Fruit fly (Drosophila melanogaster): Measurements from ENCODE around the gene CG8892.
A peak's percentile ranks its signal among the peaks of the same experiment; 100 is the strongest.

Gene CG8892

dm6 chr2L:4999389-5000032, 18.1 kb upstream of the CG8892 start:
- no peak for TF ChIP-seq dsf (GFP tag; optimal IDR thresholded peaks at IDR 0.05; ENCODE audit: borderline replicate concordance)
- TF ChIP-seq usp (GFP tag; optimal IDR thresholded peaks at IDR 0.05) = no peak
- TF ChIP-seq Abd-B (GFP tag; optimal IDR thresholded peaks at IDR 0.05) = no peak
- no peak for TF ChIP-seq lola (GFP tag; optimal IDR thresholded peaks at IDR 0.05)
- no peak for TF ChIP-seq Hr83 (GFP tag; optimal IDR thresholded peaks at IDR 0.05; ENCODE audit: poor library complexity, severe bottlenecking)
- no peak for TF ChIP-seq Dfd (GFP tag; optimal IDR thresholded peaks at IDR 0.05)
- TF ChIP-seq rgr (GFP tag; optimal IDR thresholded peaks at IDR 0.05) = peak; percentile 81
- peak; percentile 59 for TF ChIP-seq OdsH (GFP tag; optimal IDR thresholded peaks at IDR 0.05)
- no peak for TF ChIP-seq Vsx2 (GFP tag; optimal IDR thresholded peaks at IDR 0.05; ENCODE audit: partially characterized antibody)
- TF ChIP-seq h (GFP tag; optimal IDR thresholded peaks at IDR 0.05) = peak; percentile 85
- peak; percentile 75 for TF ChIP-seq Hnf4 (GFP tag; optimal IDR thresholded peaks at IDR 0.05)
- TF ChIP-seq ey (GFP tag; optimal IDR thresholded peaks at IDR 0.05) = peak; percentile 81
- peak; percentile 49 for TF ChIP-seq Sp1 (GFP tag; optimal IDR thresholded peaks at IDR 0.05)
- TF ChIP-seq woc (GFP tag; optimal IDR thresholded peaks at IDR 0.05) = no peak
- TF ChIP-seq brk (GFP tag; optimal IDR thresholded peaks at IDR 0.05) = peak; percentile 25
- peak; percentile 56 for TF ChIP-seq CG32264 (GFP tag; optimal IDR thresholded peaks at IDR 0.05)
- peak; percentile 27 for TF ChIP-seq CG9705 (GFP tag; optimal IDR thresholded peaks at IDR 0.05)
- peak; percentile 23 for TF ChIP-seq dmrt93B (GFP tag; optimal IDR thresholded peaks at IDR 0.05)
- TF ChIP-seq fru (GFP tag; optimal IDR thresholded peaks at IDR 0.05) = peak; percentile 73
- no peak for TF ChIP-seq sage (GFP tag; optimal IDR thresholded peaks at IDR 0.05)
- no peak for TF ChIP-seq GATAd (GFP tag; optimal IDR thresholded peaks at IDR 0.05)
- peak; percentile 7 for TF ChIP-seq psq (GFP tag; optimal IDR thresholded peaks at IDR 0.05)
- TF ChIP-seq N (GFP tag; optimal IDR thresholded peaks at IDR 0.05) = no peak
- no peak for TF ChIP-seq Jra (GFP tag; optimal IDR thresholded peaks at IDR 0.05)
- peak; percentile 26 for TF ChIP-seq sv (GFP tag; optimal IDR thresholded peaks at IDR 0.05)
- TF ChIP-seq CrebA (GFP tag; optimal IDR thresholded peaks at IDR 0.05; ENCODE audit: borderline replicate concordance) = peak; percentile 44
- TF ChIP-seq Dif (GFP tag; optimal IDR thresholded peaks at IDR 0.05; ENCODE audit: partially characterized antibody) = no peak
- TF ChIP-seq Mio (GFP tag; optimal IDR thresholded peaks at IDR 0.05) = peak; percentile 49
- TF ChIP-seq Myc (optimal IDR thresholded peaks at IDR 0.05) = no peak
- peak; percentile 24 to 84 for TF ChIP-seq foxo (GFP tag; optimal IDR thresholded peaks at IDR 0.05)
- TF ChIP-seq Rel (GFP tag; optimal IDR thresholded peaks at IDR 0.05) = no peak
- TF ChIP-seq Rel (tag; optimal IDR thresholded peaks at IDR 0.05) = peak; percentile 7
- peak; percentile 79 for TF ChIP-seq HLH106 (tag; optimal IDR thresholded peaks at IDR 0.05)
- peak; percentile 79 for TF ChIP-seq br (GFP tag; optimal IDR thresholded peaks at IDR 0.05)
- no peak for TF ChIP-seq dl (GFP tag; optimal IDR thresholded peaks at IDR 0.05; ENCODE audit: insufficient read depth in 1 of 2, partially characterized antibody in 2 of 2)
- no peak for TF ChIP-seq Hr78 (GFP tag; optimal IDR thresholded peaks at IDR 0.05)
- peak; percentile 73 for TF ChIP-seq tai (GFP tag; optimal IDR thresholded peaks at IDR 0.05)
- no peak for TF ChIP-seq pan (optimal IDR thresholded peaks at IDR 0.05)
- no peak for TF ChIP-seq jim (GFP tag; optimal IDR thresholded peaks at IDR 0.05)

- TF ChIP-seq br (GFP tag; optimal IDR thresholded peaks at IDR 0.05) (no peak), usp (GFP tag; optimal IDR thresholded peaks at IDR 0.05) (no peak), sage (GFP tag; optimal IDR thresholded peaks at IDR 0.05) (no peak), OdsH (GFP tag; optimal IDR thresholded peaks at IDR 0.05) (no peak), Mio (GFP tag; optimal IDR thresholded peaks at IDR 0.05) (no peak), Hr83 (GFP tag; optimal IDR thresholded peaks at IDR 0.05; ENCODE audit: poor library complexity, severe bottlenecking) (no peak), brk (GFP tag; optimal IDR thresholded peaks at IDR 0.05) (no peak), lola (GFP tag; optimal IDR thresholded peaks at IDR 0.05) (no peak), N (GFP tag; optimal IDR thresholded peaks at IDR 0.05) (no peak), CG32264 (GFP tag; optimal IDR thresholded peaks at IDR 0.05) (no peak), ey (GFP tag; optimal IDR thresholded peaks at IDR 0.05) (no peak), woc (GFP tag; optimal IDR thresholded peaks at IDR 0.05) (no peak), Jra (GFP tag; optimal IDR thresholded peaks at IDR 0.05) (no peak), rgr (GFP tag; optimal IDR thresholded peaks at IDR 0.05) (no peak), tai (GFP tag; optimal IDR thresholded peaks at IDR 0.05) (no peak)
Observed at dm6 chr2L:4998571-4999191, 17.3 kb upstream of the CG8892 start.
